Fruit fly (Drosophila melanogaster): ENCODE results near the gene Cyp4c3.

DNA sequence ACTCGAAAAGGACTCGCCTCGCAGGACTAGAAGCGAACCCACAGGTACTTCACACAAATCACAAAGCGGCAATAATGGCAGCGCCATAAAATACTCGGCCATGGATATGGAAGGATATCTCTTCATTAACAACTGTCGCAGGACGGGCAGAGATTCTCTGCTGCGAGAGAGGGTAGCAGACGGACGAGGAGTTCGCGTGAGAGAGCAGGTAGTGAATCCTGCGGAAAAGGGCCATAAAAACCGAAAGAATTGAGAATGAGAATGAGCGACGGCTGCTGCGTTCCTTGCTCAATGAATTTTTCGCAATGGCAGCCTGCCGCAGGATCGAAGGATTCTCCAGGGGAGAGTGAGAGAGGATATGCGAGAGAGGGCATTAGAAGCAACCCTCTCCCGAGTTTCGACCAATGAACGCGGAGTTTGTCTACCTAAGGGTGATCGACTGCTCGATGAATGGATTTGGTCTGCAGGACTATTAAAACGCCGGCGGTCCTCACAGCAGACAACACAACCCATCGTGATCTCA is 41.9 kb upstream of the Cyp4c3 start, which contains the start of gene tll:
- TF ChIP-seq psq (optimal IDR thresholded peaks at IDR 0.05) = no peak
- no peak for TF ChIP-seq Myc (optimal IDR thresholded peaks at IDR 0.05)
- TF ChIP-seq Sin3A (optimal IDR thresholded peaks at IDR 0.05) = no peak
- no peak for TF ChIP-seq ttk (optimal IDR thresholded peaks at IDR 0.05)
- TF ChIP-seq insv (optimal IDR thresholded peaks at IDR 0.05) = no peak
- no peak for TF ChIP-seq h (optimal IDR thresholded peaks at IDR 0.05)
